Fruit fly (Drosophila melanogaster) whole organism: ENCODE results near the gene rho-5.

Source experiments
- CG8478 ChIP-seq: fragments of >200 bp; optimal IDR thresholded peaks from 2 replicates; lab custom pipeline; 2018; ENCODE audit warnings: inconsistent platforms
- Dll ChIP-seq: fragments of >200 bp; optimal IDR thresholded peaks from 2 replicates; lab custom pipeline; 2017
- EcR ChIP-seq, 2 experiments: fragments of >200 bp; optimal IDR thresholded peaks; 2 replicates each; lab custom pipeline; 2017; ENCODE audit warnings: missing biosample characterization in 2 of 2, missing genetic modification characterization in 2 of 2, missing genetic modification reagents in 2 of 2
- pan ChIP-seq: fragments of >200 bp; optimal IDR thresholded peaks from 2 replicates; lab custom pipeline; 2017
- psq ChIP-seq: fragments of >200 bp; optimal IDR thresholded peaks from 2 replicates; lab custom pipeline; 2017
- usp ChIP-seq: fragments of >200 bp; optimal IDR thresholded peaks from 2 replicates; lab custom pipeline; 2017; ENCODE audit warnings: missing biosample characterization, missing genetic modification characterization, mixed read lengths

dm6 chr2L:10375464-10376236 lies 1.9 kb upstream of the rho-5 start, which contains the start of the genes CG33303 and dpr19:
- no peak for TF ChIP-seq psq (lab: Kevin White, UChicago)
- no peak for TF ChIP-seq EcR (GFP tag; optimal IDR thresholded peaks at IDR 0.05; lab: Kevin White, UChicago)
- peak; percentile 21 for TF ChIP-seq pan (lab: Kevin White, UChicago)
- no peak for TF ChIP-seq Dll (lab: Kevin White, UChicago)
- TF ChIP-seq CG8478 (lab: Kevin White, UChicago) = no peak
- TF ChIP-seq usp (GFP tag; lab: Kevin White, UChicago) = no peak
